Worm (Caenorhabditis elegans): ENCODE measurements around the gene ZK930.7.

DNA sequence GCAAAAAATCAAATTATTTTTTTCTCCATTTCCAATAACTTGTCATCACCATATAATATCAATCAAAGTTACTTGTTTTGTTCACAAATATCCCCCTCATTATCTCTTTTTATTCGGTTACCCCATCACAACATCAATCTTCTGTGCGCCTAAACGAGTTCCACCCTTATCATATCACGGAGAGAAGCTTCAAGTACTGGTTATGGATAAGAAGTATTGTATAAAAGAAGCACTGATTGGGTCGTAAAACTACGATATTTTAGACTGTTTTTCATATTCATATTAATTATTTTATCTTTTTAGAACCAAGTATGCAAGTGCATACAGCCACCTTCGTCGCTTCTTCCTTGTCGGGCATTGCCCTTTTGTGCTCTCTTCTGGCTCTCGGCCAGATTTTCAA, 46.2 kb upstream of the ZK930.7 start, which contains the start of gene col-84:
- no peak for TF ChIP-seq egl-27 (tag; optimal IDR thresholded peaks at IDR 0.05)
- no peak for TF ChIP-seq mdl-1 (tag; optimal IDR thresholded peaks at IDR 0.05)
- TF ChIP-seq egl-43 (GFP tag; IDR thresholded peaks at IDR 0.05): no peak

Data from whole organism, L4 larva.